Worm (Caenorhabditis elegans) whole organism, midembryonic: ENCODE data around the gene F28C1.3.

Experiments
- T22C8.4 ChIP-seq: fragments of 200-800 bp; sonication (Bioruptor generic); IDR thresholded peaks from 2 replicates; pipeline ENCODE4 v1.3.6; 2022; ENCODE audit warnings: missing genetic modification characterization, missing compliant biosample characterization
- cog-1 ChIP-seq: sonication (generic microtip); optimal IDR thresholded peaks from 2 replicates; lab custom pipeline; 2016; ENCODE audit warnings: missing genetic modification characterization, missing compliant biosample characterization
- flt-1 ChIP-seq: fragments of 200-800 bp; sonication (Bioruptor generic); IDR thresholded peaks from 2 replicates; pipeline ENCODE4 v1.3.6; 2022; ENCODE audit warnings: missing genetic modification characterization, missing compliant biosample characterization
- klf-2 ChIP-seq: fragments of 200-800 bp; sonication (Bioruptor generic); conservative IDR thresholded peaks from 2 replicates; pipeline ENCODE4 v1.3.6; 2022; ENCODE audit warnings: missing genetic modification reagents, missing genetic modification characterization, missing compliant biosample characterization
- med-1 ChIP-seq: sonication (generic microtip); optimal IDR thresholded peaks from 2 replicates; lab custom pipeline; 2017; ENCODE audit warnings: missing genetic modification characterization, mild to moderate bottlenecking, missing compliant biosample characterization, antibody characterized with exemption, missing genetic modification reagents; ENCODE audit not compliant: insufficient read depth
- ref-1 ChIP-seq: fragments of 200-800 bp; sonication (Bioruptor generic); conservative IDR thresholded peaks from 2 replicates; pipeline ENCODE4 v1.3.6; 2022; ENCODE audit warnings: missing genetic modification reagents, missing genetic modification characterization, missing compliant biosample characterization
- ztf-23 ChIP-seq: fragments of 200-800 bp; sonication (Bioruptor generic); IDR thresholded peaks from 2 replicates; pipeline ENCODE4 v1.3.6; 2022; ENCODE audit warnings: missing genetic modification reagents, missing genetic modification characterization, missing compliant biosample characterization
- ztf-29 ChIP-seq: fragments of 200-800 bp; sonication (Bioruptor generic); IDR thresholded peaks from 2 replicates; pipeline ENCODE4 v1.3.6; 2022; ENCODE audit warnings: missing genetic modification reagents, missing genetic modification characterization, missing compliant biosample characterization

DNA sequence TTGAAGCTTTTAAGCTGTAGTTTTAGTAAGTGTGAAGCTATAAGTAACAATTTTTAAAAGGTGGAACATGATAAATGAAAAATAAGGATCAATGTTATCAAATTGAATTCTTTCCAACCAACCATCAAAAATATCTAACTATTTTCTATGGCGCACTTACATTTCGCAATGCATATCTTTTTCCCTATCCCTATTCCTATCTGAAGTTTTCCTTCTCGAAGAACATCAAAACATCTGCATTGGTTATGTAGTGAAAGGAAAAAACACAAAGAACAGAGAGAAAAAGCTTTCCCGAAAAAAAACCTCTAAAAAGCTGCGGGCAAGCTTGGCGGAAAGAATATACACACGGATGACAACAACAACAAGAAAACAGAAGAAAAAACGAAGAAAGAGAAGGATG lies 7.9 kb upstream of the F28C1.3 start:
- TF ChIP-seq ztf-23: no peak
- TF ChIP-seq ref-1 (GFP tag; lab: Robert Waterston, UW): no peak
- TF ChIP-seq cog-1: no peak
- no peak for TF ChIP-seq T22C8.4 (GFP tag; lab: Robert Waterston, UW)
- TF ChIP-seq flt-1 (GFP tag; lab: Robert Waterston, UW): no peak
- no peak for TF ChIP-seq klf-2 (GFP tag; lab: Robert Waterston, UW)
- TF ChIP-seq med-1: no peak
- TF ChIP-seq ztf-29 (GFP tag; lab: Robert Waterston, UW): no peak
